Fruit fly (Drosophila melanogaster) whole organism, pupa: ENCODE measurements around the gene hng3.

Experiments used
- CG14655 ChIP-seq: fragments of 200-800 bp; sonication (Bioruptor generic); optimal IDR thresholded peaks from 3 replicates; lab custom pipeline; 2017; ENCODE audit warnings: mild to moderate bottlenecking, missing biosample characterization, missing genetic modification reagents, missing genetic modification characterization
- CG9948 ChIP-seq: fragments of 200-800 bp; sonication (Bioruptor generic); optimal IDR thresholded peaks from 2 replicates; lab custom pipeline; 2018; ENCODE audit warnings: missing biosample characterization, mild to moderate bottlenecking, missing genetic modification characterization, moderate library complexity
- Ets98B ChIP-seq: fragments of 200-800 bp; sonication (Bioruptor generic); IDR thresholded peaks from 2 replicates; pipeline ENCODE4 v1.3.6; 2022; ENCODE audit warnings: missing biosample characterization, missing genetic modification characterization
- Pif1B ChIP-seq: fragments of 200-800 bp; sonication (Bioruptor generic); optimal IDR thresholded peaks from 3 replicates; lab custom pipeline; 2016; ENCODE audit warnings: missing biosample characterization, missing genetic modification characterization
- gl ChIP-seq: fragments of 200-800 bp; sonication (Bioruptor generic); optimal IDR thresholded peaks from 2 replicates; lab custom pipeline; 2018; ENCODE audit warnings: missing biosample characterization, mild to moderate bottlenecking, missing genetic modification characterization

- no peak for TF ChIP-seq CG9948 (tag; lab: Kevin White, UChicago)
- TF ChIP-seq gl (tag; lab: Kevin White, UChicago), result peak; percentile 47
- TF ChIP-seq Pif1B (GFP tag; lab: Kevin White, UChicago), result peak; percentile 79
- TF ChIP-seq CG14655, result no peak
- peak; percentile 74; the same call in 1 of the 2 replicates for TF ChIP-seq Ets98B (GFP tag; lab: Robert Waterston, UW)
Measured at dm6 chr3L:749199-749538, 6.1 kb downstream of the hng3 start, which contains the start of gene emc.
